Worm (Caenorhabditis elegans) whole organism, L4/young adult: ENCODE data around the gene ent-2.

Source experiments
- W03F9.2 ChIP-seq: fragments of 150-350 bp; optimal IDR thresholded peaks from 2 replicates; lab custom pipeline; 2014; ENCODE audit warnings: missing biosample characterization, missing genetic modification characterization
- dao-5 ChIP-seq: sonication (generic microtip); optimal IDR thresholded peaks from 2 replicates; lab custom pipeline; 2016; ENCODE audit warnings: missing genotype, missing genetic modification characterization, moderate library complexity, missing compliant biosample characterization
- him-1 ChIP-seq: sonication (generic microtip); optimal IDR thresholded peaks from 2 replicates; lab custom pipeline; 2016; ENCODE audit warnings: missing genotype, missing genetic modification reagents, missing genetic modification characterization, missing compliant biosample characterization

Gene ent-2

ce11 chrX:15610527-15611091 is 9.7 kb downstream of the ent-2 start:
- peak; percentile 74 for TF ChIP-seq W03F9.2 (tag; lab: Kevin White, UChicago)
- no peak for TF ChIP-seq dao-5
- TF ChIP-seq him-1 (tag; lab: Kevin White, UChicago) = peak; percentile 10

ce11 chrX:15613745-15614229 is 12.9 kb downstream of the ent-2 start, which contains the start of gene K09E9.3:
TSS of gene K09E9.3 (minus strand) at chrX:15613795.
- TF ChIP-seq him-1 (tag; lab: Kevin White, UChicago) (no peak), dao-5 (no peak), W03F9.2 (tag; lab: Kevin White, UChicago) (no peak)

- TF ChIP-seq W03F9.2 (tag; lab: Kevin White, UChicago) (peak; percentile 77), him-1 (tag; lab: Kevin White, UChicago) (no peak), dao-5 (no peak)
These were observed 15.6 kb downstream of the ent-2 start, which contains the start of gene ergi-3 for ce11 chrX:15616443-15616842. TSS of gene ergi-3 (minus strand) at chrX:15616753.

- TF ChIP-seq him-1 (tag; lab: Kevin White, UChicago) (no peak), W03F9.2 (tag; lab: Kevin White, UChicago) (no peak), dao-5 (no peak)
These were observed 16.3 kb downstream of the ent-2 start for ce11 chrX:15617168-15617567.

- TF ChIP-seq dao-5 = peak; percentile 45
- TF ChIP-seq him-1 (tag; lab: Kevin White, UChicago) = no peak
These were observed 18.4 kb downstream of the ent-2 start for ce11 chrX:15619273-15619672.

ce11 chrX:15620200-15620599 is 19.3 kb downstream of the ent-2 start, which contains the start of gene K09E9.1:
TSS of gene K09E9.1 (plus strand) at chrX:15620500.
- TF ChIP-seq W03F9.2 (tag; lab: Kevin White, UChicago) (no peak), dao-5 (no peak), him-1 (tag; lab: Kevin White, UChicago) (no peak)

- no peak for TF ChIP-seq W03F9.2 (tag; lab: Kevin White, UChicago)
- TF ChIP-seq dao-5 = no peak
These were observed 20.1 kb downstream of the ent-2 start for ce11 chrX:15621001-15621400.

- TF ChIP-seq W03F9.2 (tag; lab: Kevin White, UChicago) = no peak
- no peak for TF ChIP-seq dao-5
- no peak for TF ChIP-seq him-1 (tag; lab: Kevin White, UChicago)
These were observed 21.2 kb downstream of the ent-2 start for ce11 chrX:15622041-15622440.

- TF ChIP-seq dao-5 (no peak), W03F9.2 (tag; lab: Kevin White, UChicago) (no peak), him-1 (tag; lab: Kevin White, UChicago) (no peak)
These were observed 25.4 kb downstream of the ent-2 start for ce11 chrX:15626119-15626850.

ce11 chrX:15627814-15628213 is 26.9 kb downstream of the ent-2 start:
- TF ChIP-seq him-1 (tag; lab: Kevin White, UChicago) = no peak
- no peak for TF ChIP-seq dao-5
- no peak for TF ChIP-seq W03F9.2 (tag; lab: Kevin White, UChicago)

- TF ChIP-seq him-1 (tag; lab: Kevin White, UChicago) (no peak), dao-5 (no peak), W03F9.2 (tag; lab: Kevin White, UChicago) (no peak)
These were observed 28.1 kb downstream of the ent-2 start for ce11 chrX:15628945-15629344.

- TF ChIP-seq W03F9.2 (tag; lab: Kevin White, UChicago) (no peak), dao-5 (no peak), him-1 (tag; lab: Kevin White, UChicago) (no peak)
These were observed 28.7 kb downstream of the ent-2 start for ce11 chrX:15629615-15630014.

ce11 chrX:15630340-15630739 is 29.5 kb downstream of the ent-2 start, which contains the start of gene K09E9.4:
TSS of gene K09E9.4 (minus strand) at chrX:15630440.
- TF ChIP-seq W03F9.2 (tag; lab: Kevin White, UChicago) (no peak), dao-5 (no peak), him-1 (tag; lab: Kevin White, UChicago) (no peak)

- TF ChIP-seq dao-5 = no peak
- no peak for TF ChIP-seq W03F9.2 (tag; lab: Kevin White, UChicago)
- TF ChIP-seq him-1 (tag; lab: Kevin White, UChicago) = no peak
These were observed 29.9 kb downstream of the ent-2 start for ce11 chrX:15630790-15631204.
